Worm (Caenorhabditis elegans) whole organism, mixed stage, embryonic: ENCODE results near the gene C10A4.10.

Experiments used
- cnd-1 ChIP-seq: fragments of 200-800 bp; sonication (Bioruptor generic); optimal IDR thresholded peaks from 2 replicates; lab custom pipeline; 2018; ENCODE audit warnings: mild to moderate bottlenecking, missing genetic modification characterization, missing compliant biosample characterization
- elt-3 ChIP-seq: fragments of 150-350 bp; optimal IDR thresholded peaks from 2 replicates; lab custom pipeline; 2014; ENCODE audit warnings: missing biosample characterization, missing genetic modification characterization
- lin-13 ChIP-seq: fragments of 150-350 bp; optimal IDR thresholded peaks from 2 replicates; lab custom pipeline; 2014; ENCODE audit warnings: missing biosample characterization, missing genetic modification characterization
- nhr-12 ChIP-seq: fragments of 150-350 bp; optimal IDR thresholded peaks from 2 replicates; lab custom pipeline; 2014; ENCODE audit warnings: missing biosample characterization, missing genetic modification characterization
- nhr-237 ChIP-seq: fragments of 150-350 bp; optimal IDR thresholded peaks from 2 replicates; lab custom pipeline; 2014; ENCODE audit warnings: missing biosample characterization, missing genetic modification characterization
- sptf-1 ChIP-seq: sonication (generic microtip); optimal IDR thresholded peaks from 2 replicates; lab custom pipeline; 2017; ENCODE audit warnings: mild to moderate bottlenecking, missing genetic modification characterization, moderate library complexity, missing compliant biosample characterization
- unc-62 ChIP-seq: fragments of 150-350 bp; optimal IDR thresholded peaks from 2 replicates; lab custom pipeline; 2014; ENCODE audit warnings: missing biosample characterization, missing genetic modification reagents, missing genetic modification characterization

ce11 chrX:7409935-7410334 is 11.3 kb downstream of the C10A4.10 start, which contains the start of gene C10A4.2:
- TF ChIP-seq lin-13 (tag; lab: Kevin White, UChicago): no peak
- no peak for TF ChIP-seq elt-3 (tag; lab: Kevin White, UChicago)
- TF ChIP-seq sptf-1 (tag; lab: Kevin White, UChicago): no peak
- TF ChIP-seq unc-62 (GFP tag; lab: Kevin White, UChicago): no peak
- TF ChIP-seq nhr-12 (tag; lab: Kevin White, UChicago): no peak
- no peak for TF ChIP-seq cnd-1 (tag; lab: Kevin White, UChicago)
- no peak for TF ChIP-seq nhr-237 (tag; lab: Kevin White, UChicago)
